Worm (Caenorhabditis elegans): ENCODE data around the gene ZK228.10.

The ZK228.10 gene

ce11 chrV:18456574-18456973 lies at the start of gene ZK228.10:
Gene ZK228.10, plus strand, starts transcription at chrV:18456874.
- TF ChIP-seq med-1 (GFP tag; optimal IDR thresholded peaks at IDR 0.05; ENCODE audit: insufficient read depth) (no peak), cog-1 (tag; optimal IDR thresholded peaks at IDR 0.05) (no peak), flt-1 (GFP tag; IDR thresholded peaks at IDR 0.05) (no peak)

DNA sequence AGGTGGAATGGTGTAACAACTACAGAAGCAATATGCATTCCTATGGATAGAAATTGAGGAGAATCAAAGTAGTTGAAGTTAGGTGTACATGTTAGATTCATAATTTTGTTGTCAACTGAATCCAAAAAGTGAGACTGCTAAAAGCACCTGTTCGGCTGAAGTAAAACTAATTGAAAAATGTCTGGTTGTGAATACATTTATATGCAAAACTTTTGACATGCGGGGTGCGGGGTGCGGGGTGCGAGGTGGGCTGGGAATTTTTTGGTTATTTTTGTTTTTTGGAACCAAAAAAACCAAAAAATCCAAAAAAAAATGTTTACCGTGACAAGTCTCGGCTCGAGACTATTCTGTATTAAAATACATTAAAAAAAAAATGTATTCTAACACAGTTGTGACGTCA lies 46.5 kb upstream of the ZK228.10 start, which contains the start of gene srh-207:
TSS of gene srh-207 (minus strand) at position 101 of the 400 bp plus-strand sequence.
- TF ChIP-seq med-1 (GFP tag; optimal IDR thresholded peaks at IDR 0.05; ENCODE audit: insufficient read depth) (no peak), flt-1 (GFP tag; IDR thresholded peaks at IDR 0.05) (no peak), T22C8.4 (GFP tag; IDR thresholded peaks at IDR 0.05) (no peak), ztf-29 (GFP tag; IDR thresholded peaks at IDR 0.05) (no peak), klf-2 (GFP tag; conservative IDR thresholded peaks at IDR 0.05) (no peak), tab-1 (GFP tag; IDR thresholded peaks at IDR 0.05) (no peak), ztf-23 (GFP tag; IDR thresholded peaks at IDR 0.05) (no peak), cog-1 (tag; optimal IDR thresholded peaks at IDR 0.05) (no peak), ref-1 (GFP tag; conservative IDR thresholded peaks at IDR 0.05) (no peak)

ce11 chrV:18412351-18412750 lies 44.3 kb upstream of the ZK228.10 start:
- no peak for TF ChIP-seq tab-1 (GFP tag; IDR thresholded peaks at IDR 0.05)
- no peak for TF ChIP-seq T22C8.4 (GFP tag; IDR thresholded peaks at IDR 0.05)
- no peak for TF ChIP-seq klf-2 (GFP tag; conservative IDR thresholded peaks at IDR 0.05)
- no peak for TF ChIP-seq ztf-23 (GFP tag; IDR thresholded peaks at IDR 0.05)
- TF ChIP-seq cog-1 (tag; optimal IDR thresholded peaks at IDR 0.05), result no peak
- no peak for TF ChIP-seq ztf-29 (GFP tag; IDR thresholded peaks at IDR 0.05)
- no peak for TF ChIP-seq ref-1 (GFP tag; conservative IDR thresholded peaks at IDR 0.05)
- no peak for TF ChIP-seq flt-1 (GFP tag; IDR thresholded peaks at IDR 0.05)
- TF ChIP-seq med-1 (GFP tag; optimal IDR thresholded peaks at IDR 0.05; ENCODE audit: insufficient read depth), result no peak

- TF ChIP-seq ztf-23 (GFP tag; IDR thresholded peaks at IDR 0.05) (no peak), ref-1 (GFP tag; conservative IDR thresholded peaks at IDR 0.05) (no peak), T22C8.4 (GFP tag; IDR thresholded peaks at IDR 0.05) (no peak), flt-1 (GFP tag; IDR thresholded peaks at IDR 0.05) (no peak), ztf-29 (GFP tag; IDR thresholded peaks at IDR 0.05) (no peak), cog-1 (tag; optimal IDR thresholded peaks at IDR 0.05) (no peak), klf-2 (GFP tag; conservative IDR thresholded peaks at IDR 0.05) (no peak), tab-1 (GFP tag; IDR thresholded peaks at IDR 0.05) (no peak), med-1 (GFP tag; optimal IDR thresholded peaks at IDR 0.05; ENCODE audit: insufficient read depth) (no peak)
These were observed 43.8 kb upstream of the ZK228.10 start, which contains the start of gene ZK262.2 for ce11 chrV:18412887-18413286. Gene ZK262.2, minus strand, starts transcription at chrV:18412987.

- no peak for TF ChIP-seq T22C8.4 (GFP tag; IDR thresholded peaks at IDR 0.05)
- no peak for TF ChIP-seq tab-1 (GFP tag; IDR thresholded peaks at IDR 0.05)
- TF ChIP-seq ref-1 (GFP tag; conservative IDR thresholded peaks at IDR 0.05), result no peak
- no peak for TF ChIP-seq flt-1 (GFP tag; IDR thresholded peaks at IDR 0.05)
- TF ChIP-seq cog-1 (tag; optimal IDR thresholded peaks at IDR 0.05), result no peak
- no peak for TF ChIP-seq med-1 (GFP tag; optimal IDR thresholded peaks at IDR 0.05; ENCODE audit: insufficient read depth)
These were observed 42.6 kb upstream of the ZK228.10 start, which contains the start of gene txt-8 for ce11 chrV:18414051-18414450. Gene txt-8, plus strand, starts transcription at chrV:18414351.

DNA sequence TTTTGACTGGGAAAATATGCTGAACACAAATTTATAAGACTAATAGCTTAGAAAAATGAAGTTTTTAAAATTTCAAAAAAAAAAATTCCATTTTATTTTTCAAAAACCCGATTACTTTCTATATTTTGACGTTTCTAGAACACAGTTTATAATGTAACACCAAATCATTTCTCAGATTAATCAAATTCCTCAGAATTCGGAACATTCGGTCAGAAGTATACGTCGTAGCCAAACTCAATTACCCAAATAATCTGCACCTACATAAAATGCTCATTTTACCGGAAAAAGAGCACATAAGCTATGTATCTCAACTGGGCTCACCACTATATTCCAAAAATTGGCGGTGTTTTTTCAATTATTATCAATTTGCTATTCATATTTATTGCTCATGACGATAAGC lies 35.9 kb upstream of the ZK228.10 start, which contains the start of gene srj-26:
TSS of gene srj-26 (plus strand) at position 301 of the 400 bp plus-strand sequence.
- TF ChIP-seq klf-2 (GFP tag; conservative IDR thresholded peaks at IDR 0.05), result no peak

ce11 chrV:18424471-18424870 lies 32.2 kb upstream of the ZK228.10 start, which contains the start of gene ZK262.4:
Gene ZK262.4, minus strand, starts transcription at chrV:18424571.
- no peak for TF ChIP-seq ztf-23 (GFP tag; IDR thresholded peaks at IDR 0.05)
- no peak for TF ChIP-seq cog-1 (tag; optimal IDR thresholded peaks at IDR 0.05)
- TF ChIP-seq tab-1 (GFP tag; IDR thresholded peaks at IDR 0.05), result no peak
- no peak for TF ChIP-seq flt-1 (GFP tag; IDR thresholded peaks at IDR 0.05)
- TF ChIP-seq T22C8.4 (GFP tag; IDR thresholded peaks at IDR 0.05), result no peak
- no peak for TF ChIP-seq klf-2 (GFP tag; conservative IDR thresholded peaks at IDR 0.05)
- no peak for TF ChIP-seq ztf-29 (GFP tag; IDR thresholded peaks at IDR 0.05)
- no peak for TF ChIP-seq med-1 (GFP tag; optimal IDR thresholded peaks at IDR 0.05; ENCODE audit: insufficient read depth)
- no peak for TF ChIP-seq ref-1 (GFP tag; conservative IDR thresholded peaks at IDR 0.05)

ce11 chrV:18425544-18425943 lies 31.1 kb upstream of the ZK228.10 start, which contains the start of gene ZK262.19:
Gene ZK262.19, minus strand, starts transcription at chrV:18425644.
- TF ChIP-seq cog-1 (tag; optimal IDR thresholded peaks at IDR 0.05), result no peak
- TF ChIP-seq med-1 (GFP tag; optimal IDR thresholded peaks at IDR 0.05; ENCODE audit: insufficient read depth), result no peak
- no peak for TF ChIP-seq flt-1 (GFP tag; IDR thresholded peaks at IDR 0.05)
- TF ChIP-seq ztf-23 (GFP tag; IDR thresholded peaks at IDR 0.05), result no peak
- no peak for TF ChIP-seq T22C8.4 (GFP tag; IDR thresholded peaks at IDR 0.05)
- TF ChIP-seq tab-1 (GFP tag; IDR thresholded peaks at IDR 0.05), result no peak
- no peak for TF ChIP-seq ztf-29 (GFP tag; IDR thresholded peaks at IDR 0.05)
- no peak for TF ChIP-seq klf-2 (GFP tag; conservative IDR thresholded peaks at IDR 0.05)
- no peak for TF ChIP-seq ref-1 (GFP tag; conservative IDR thresholded peaks at IDR 0.05)

DNA sequence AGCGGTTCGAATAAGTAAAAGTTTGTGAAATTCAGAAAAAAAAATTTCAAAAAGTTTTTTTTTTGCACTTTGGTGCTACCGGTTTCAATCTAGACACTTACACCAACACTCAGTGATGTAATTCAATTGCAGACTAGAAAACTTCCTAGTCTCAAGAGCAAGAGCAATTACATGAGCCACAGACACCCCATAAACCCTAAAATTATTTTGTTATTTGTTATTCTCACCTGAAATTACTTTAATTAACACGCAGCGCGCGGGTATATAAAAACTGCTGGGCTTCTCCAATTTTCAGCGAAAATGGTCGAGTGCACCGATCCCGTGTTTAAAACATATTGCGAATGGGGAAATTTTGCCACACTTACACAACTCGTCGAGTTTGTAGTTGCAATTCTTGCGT lies 30.4 kb upstream of the ZK228.10 start, which contains the start of gene srw-83:
TSS of gene srw-83 (plus strand) at position 301 of the 400 bp plus-strand sequence.
- TF ChIP-seq ztf-23 (GFP tag; IDR thresholded peaks at IDR 0.05) (no peak), T22C8.4 (GFP tag; IDR thresholded peaks at IDR 0.05) (no peak), med-1 (GFP tag; optimal IDR thresholded peaks at IDR 0.05; ENCODE audit: insufficient read depth) (no peak), ztf-29 (GFP tag; IDR thresholded peaks at IDR 0.05) (no peak), ref-1 (GFP tag; conservative IDR thresholded peaks at IDR 0.05) (no peak), tab-1 (GFP tag; IDR thresholded peaks at IDR 0.05) (no peak), cog-1 (tag; optimal IDR thresholded peaks at IDR 0.05) (no peak), flt-1 (GFP tag; IDR thresholded peaks at IDR 0.05) (no peak)

DNA sequence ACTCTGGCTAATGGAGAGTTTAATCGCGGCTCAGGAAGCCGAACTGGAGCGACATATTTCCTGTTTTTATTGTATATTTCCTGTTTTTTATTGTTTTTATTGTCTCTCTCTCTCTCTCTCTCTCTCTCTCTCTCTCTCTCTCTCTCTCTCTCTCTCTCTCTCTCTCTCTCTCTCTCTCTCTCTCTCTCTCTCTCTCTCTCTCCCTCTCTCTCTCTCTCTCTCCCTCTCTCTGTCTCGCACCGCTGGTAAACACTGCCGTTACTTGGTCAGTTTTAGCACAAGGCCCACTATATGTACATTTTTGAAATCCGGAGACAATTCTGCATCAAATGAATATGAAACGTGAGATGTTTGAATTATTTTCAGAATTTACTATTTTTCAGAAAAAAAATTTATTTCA lies 25.8 kb upstream of the ZK228.10 start:
- no peak for TF ChIP-seq klf-2 (GFP tag; conservative IDR thresholded peaks at IDR 0.05)
- TF ChIP-seq flt-1 (GFP tag; IDR thresholded peaks at IDR 0.05), result no peak
- TF ChIP-seq ztf-29 (GFP tag; IDR thresholded peaks at IDR 0.05), result no peak
- TF ChIP-seq cog-1 (tag; optimal IDR thresholded peaks at IDR 0.05), result no peak
